Worm (Caenorhabditis elegans): ENCODE results near the gene athp-1.

DNA sequence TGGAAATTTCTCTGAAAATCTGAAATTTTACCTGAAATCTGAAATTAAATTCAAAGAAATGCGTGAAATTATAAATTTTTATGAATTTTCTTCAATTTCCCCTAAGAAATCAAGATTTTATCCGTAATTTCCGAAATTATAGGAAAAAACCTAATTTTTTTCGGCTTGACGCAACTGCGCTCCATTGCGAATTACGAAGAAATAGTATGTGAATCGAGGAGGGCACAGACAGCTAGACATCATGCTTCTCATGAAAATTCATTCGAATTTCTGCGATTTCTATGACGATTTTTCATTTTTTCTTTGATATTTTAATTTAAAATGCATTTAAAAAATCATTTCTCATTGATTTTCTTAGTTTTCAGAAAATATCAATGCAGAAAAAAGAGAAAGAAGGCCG is 430 bp downstream of the athp-1 start:
- no peak for TF ChIP-seq tab-1 (GFP tag; IDR thresholded peaks at IDR 0.05)
- TF ChIP-seq klf-2 (GFP tag; conservative IDR thresholded peaks at IDR 0.05) = no peak
- TF ChIP-seq flt-1 (GFP tag; IDR thresholded peaks at IDR 0.05) = no peak
- TF ChIP-seq cog-1 (tag; optimal IDR thresholded peaks at IDR 0.05) = no peak
- no peak for TF ChIP-seq ztf-23 (GFP tag; IDR thresholded peaks at IDR 0.05)
